Fruit fly (Drosophila melanogaster) whole organism, pupa: ENCODE data around the gene CG42238.

ENCODE experiments used
- CG34367 ChIP-seq: fragments of 200-800 bp; sonication (Bioruptor generic); optimal IDR thresholded peaks from 2 replicates; lab custom pipeline; 2018; ENCODE audit warnings: missing biosample characterization, mild to moderate bottlenecking, missing genetic modification characterization
- CG8159 ChIP-seq: fragments of 200-800 bp; sonication (Bioruptor generic); optimal IDR thresholded peaks from 3 replicates; lab custom pipeline; 2018; ENCODE audit warnings: missing biosample characterization, mild to moderate bottlenecking, missing genetic modification characterization, moderate library complexity
- EcR ChIP-seq: fragments of 200-800 bp; sonication (Bioruptor generic); optimal IDR thresholded peaks from 3 replicates; lab custom pipeline; 2019; ENCODE audit warnings: missing biosample characterization, missing genetic modification characterization, mild to moderate bottlenecking, moderate library complexity, missing genetic modification reagents
- Pif1A ChIP-seq: fragments of 200-800 bp; sonication (Bioruptor generic); optimal IDR thresholded peaks from 3 replicates; lab custom pipeline; 2016; ENCODE audit warnings: missing biosample characterization, missing genetic modification characterization
- fd96Ca ChIP-seq: fragments of 200-800 bp; sonication (Bioruptor generic); IDR thresholded peaks from 3 replicates; pipeline ENCODE4 v1.3.6; 2022; ENCODE audit warnings: missing biosample characterization, missing genetic modification characterization

dm6 chr2L:21024006-21024687 lies 27.8 kb downstream of the CG42238 start:
- TF ChIP-seq EcR = no peak
- no peak for TF ChIP-seq fd96Ca (GFP tag; lab: Robert Waterston, UW)
- TF ChIP-seq CG34367 (tag; lab: Kevin White, UChicago) = no peak
- TF ChIP-seq Pif1A (GFP tag; lab: Kevin White, UChicago) = no peak
- no peak for TF ChIP-seq CG8159 (tag; lab: Kevin White, UChicago)
